Fruit fly (Drosophila melanogaster) whole organism, embryonic: ENCODE results near the gene Vps52.

Source experiments
- Abd-B ChIP-seq: fragments of 200-800 bp; sonication (Bioruptor generic); optimal IDR thresholded peaks from 2 replicates; lab custom pipeline; 2018; ENCODE audit warnings: missing biosample characterization, mild to moderate bottlenecking, missing genetic modification characterization, moderate library complexity
- B-H2 ChIP-seq: fragments of 200-800 bp; sonication (Bioruptor generic); optimal IDR thresholded peaks from 2 replicates; lab custom pipeline; 2018; ENCODE audit warnings: missing biosample characterization, mild to moderate bottlenecking, missing genetic modification characterization
- CG10366 ChIP-seq: fragments of 200-800 bp; sonication (Bioruptor generic); IDR thresholded peaks from 2 replicates; pipeline ENCODE4 v1.3.6; 2022; ENCODE audit warnings: missing biosample characterization, missing genetic modification characterization
- CG10431 ChIP-seq: fragments of 200-800 bp; sonication (Bioruptor generic); optimal IDR thresholded peaks from 3 replicates; lab custom pipeline; 2018; ENCODE audit warnings: missing biosample characterization, mild to moderate bottlenecking, missing genetic modification characterization
- CG11398 ChIP-seq: fragments of 200-800 bp; sonication (Bioruptor generic); optimal IDR thresholded peaks from 2 replicates; lab custom pipeline; 2016; ENCODE audit warnings: missing biosample characterization, missing genetic modification characterization
- CG11723 ChIP-seq: fragments of 200-800 bp; sonication (Bioruptor generic); optimal IDR thresholded peaks from 2 replicates; lab custom pipeline; 2017; ENCODE audit warnings: missing biosample characterization, mild to moderate bottlenecking, missing genetic modification characterization
- CG1233 ChIP-seq: fragments of 200-800 bp; sonication (Bioruptor generic); optimal IDR thresholded peaks from 4 replicates; lab custom pipeline; 2018; ENCODE audit warnings: missing biosample characterization, mild to moderate bottlenecking, missing genetic modification characterization
- CG12769 ChIP-seq: fragments of 200-800 bp; sonication (Bioruptor generic); optimal IDR thresholded peaks from 2 replicates; lab custom pipeline; 2019; ENCODE audit warnings: missing biosample characterization, mild to moderate bottlenecking, missing genetic modification characterization, moderate library complexity
- CG14710 ChIP-seq: fragments of 200-800 bp; sonication (Bioruptor generic); optimal IDR thresholded peaks from 3 replicates; lab custom pipeline; 2019; ENCODE audit warnings: missing biosample characterization, mild to moderate bottlenecking, missing genetic modification characterization, moderate library complexity
- CG1529 ChIP-seq: fragments of 200-800 bp; sonication (Bioruptor generic); optimal IDR thresholded peaks from 3 replicates; lab custom pipeline; 2018; ENCODE audit warnings: missing biosample characterization, missing genetic modification characterization
- CG16779 ChIP-seq: fragments of 200-800 bp; sonication (Bioruptor generic); IDR thresholded peaks from 2 replicates; pipeline ENCODE4 v1.3.6; 2022; ENCODE audit warnings: missing biosample characterization, missing genetic modification characterization
- CG17829 ChIP-seq: fragments of 200-800 bp; optimal IDR thresholded peaks from 2 replicates; lab custom pipeline; 2019; ENCODE audit warnings: missing biosample characterization, mild to moderate bottlenecking, missing genetic modification characterization, moderate library complexity
- CG2712 ChIP-seq: fragments of 200-800 bp; optimal IDR thresholded peaks from 3 replicates; lab custom pipeline; 2019; ENCODE audit warnings: missing biosample characterization, mild to moderate bottlenecking, missing genetic modification characterization, moderate library complexity
- CG2875 ChIP-seq: fragments of 200-800 bp; sonication (Bioruptor generic); optimal IDR thresholded peaks from 2 replicates; lab custom pipeline; 2017; ENCODE audit warnings: missing biosample characterization, mild to moderate bottlenecking, missing genetic modification characterization, missing genetic modification reagents
- CG33557 ChIP-seq: fragments of 200-800 bp; sonication (Bioruptor generic); optimal IDR thresholded peaks from 2 replicates; lab custom pipeline; 2019; ENCODE audit warnings: missing biosample characterization, mild to moderate bottlenecking, missing genetic modification characterization, moderate library complexity
- CG3726 ChIP-seq: fragments of 200-800 bp; sonication (Bioruptor generic); IDR thresholded peaks from 3 replicates; pipeline ENCODE4, ENCODE4 v1.3.6; 2022; ENCODE audit warnings: missing biosample characterization, missing genetic modification characterization
- CG3838 ChIP-seq: fragments of 200-800 bp; sonication (Bioruptor generic); optimal IDR thresholded peaks from 3 replicates; lab custom pipeline; 2016; ENCODE audit warnings: missing biosample characterization, missing genetic modification characterization
- CG3847 ChIP-seq: fragments of 200-800 bp; sonication (Bioruptor generic); IDR thresholded peaks from 2 replicates; pipeline ENCODE4 v1.3.6; 2022; ENCODE audit warnings: missing biosample characterization, missing genetic modification characterization
- CG4730 ChIP-seq: fragments of 200-800 bp; sonication (Bioruptor generic); IDR thresholded peaks from 2 replicates; pipeline ENCODE4 v1.3.6; 2022; ENCODE audit warnings: missing biosample characterization, missing genetic modification characterization
- CG4820 ChIP-seq: fragments of 200-800 bp; sonication (Bioruptor generic); optimal IDR thresholded peaks from 3 replicates; lab custom pipeline; 2016; ENCODE audit warnings: missing biosample characterization, missing genetic modification characterization
- CG5180 ChIP-seq: fragments of 200-800 bp; sonication (Bioruptor generic); optimal IDR thresholded peaks from 3 replicates; lab custom pipeline; 2017; ENCODE audit warnings: missing biosample characterization, missing genetic modification characterization, mild to moderate bottlenecking, moderate library complexity, missing genetic modification reagents
- CG5953 ChIP-seq: fragments of 200-800 bp; sonication (Bioruptor generic); IDR thresholded peaks from 2 replicates; pipeline ENCODE4 v1.3.6; 2022; ENCODE audit warnings: missing biosample characterization, missing genetic modification characterization
- CG6813 ChIP-seq: fragments of 200-800 bp; sonication (Bioruptor generic); optimal IDR thresholded peaks from 2 replicates; lab custom pipeline; 2017; ENCODE audit warnings: missing biosample characterization, missing genetic modification characterization, mild to moderate bottlenecking, moderate library complexity, missing genetic modification reagents
- CG9727 ChIP-seq: fragments of 200-800 bp; sonication (Bioruptor generic); optimal IDR thresholded peaks from 3 replicates; lab custom pipeline; 2017; ENCODE audit warnings: missing biosample characterization, mild to moderate bottlenecking, missing genetic modification characterization
- Ets97D ChIP-seq: fragments of 200-800 bp; sonication (Bioruptor generic); optimal IDR thresholded peaks from 3 replicates; lab custom pipeline; 2016; ENCODE audit warnings: missing biosample characterization, missing genetic modification characterization
- Gsc ChIP-seq: fragments of 200-800 bp; sonication (Bioruptor generic); IDR thresholded peaks from 2 replicates; pipeline ENCODE4 v1.3.6; 2022; ENCODE audit warnings: missing biosample characterization, missing genetic modification characterization
- H15 ChIP-seq: fragments of 200-800 bp; sonication (Bioruptor generic); IDR thresholded peaks from 3 replicates; pipeline ENCODE4 v1.3.6; 2022; ENCODE audit warnings: missing biosample characterization, missing genetic modification characterization
- Hand ChIP-seq: fragments of 200-800 bp; sonication (Bioruptor generic); optimal IDR thresholded peaks from 2 replicates; lab custom pipeline; 2017; ENCODE audit warnings: mild to moderate bottlenecking, missing biosample characterization, missing genetic modification reagents, missing genetic modification characterization
- Lpt ChIP-seq: fragments of >200 bp; optimal IDR thresholded peaks from 2 replicates; lab custom pipeline; 2018; ENCODE audit warnings: missing biosample characterization, missing genetic modification characterization
- Mes4 ChIP-seq: fragments of 200-800 bp; sonication (Bioruptor generic); optimal IDR thresholded peaks from 2 replicates; lab custom pipeline; 2016; ENCODE audit warnings: missing biosample characterization, missing genetic modification characterization
- Neu2 ChIP-seq: fragments of 200-800 bp; sonication (Bioruptor generic); optimal IDR thresholded peaks from 3 replicates; lab custom pipeline; 2016; ENCODE audit warnings: missing biosample characterization, missing genetic modification characterization, borderline replicate concordance
- Opbp ChIP-seq: fragments of 200-800 bp; sonication (Bioruptor generic); IDR thresholded peaks from 3 replicates; pipeline ENCODE4 v1.3.6; 2022; ENCODE audit warnings: missing biosample characterization, missing genetic modification characterization; ENCODE audit not compliant: partially characterized antibody
- Ptx1 ChIP-seq: fragments of 200-800 bp; sonication (Bioruptor generic); IDR thresholded peaks from 2 replicates; pipeline ENCODE4 v1.3.6; 2022; ENCODE audit warnings: missing biosample characterization, missing genetic modification characterization
- al ChIP-seq: fragments of 200-800 bp; sonication (Bioruptor generic); IDR thresholded peaks from 2 replicates; pipeline ENCODE4 v1.3.6; 2022; ENCODE audit warnings: missing biosample characterization, missing genetic modification characterization
- ash1 ChIP-seq: fragments of 200-800 bp; sonication (Bioruptor generic); optimal IDR thresholded peaks from 2 replicates; lab custom pipeline; 2018; ENCODE audit warnings: missing biosample characterization, mild to moderate bottlenecking, missing genetic modification characterization
- ci ChIP-seq: fragments of 200-800 bp; sonication (Bioruptor generic); IDR thresholded peaks from 3 replicates; pipeline ENCODE4 v1.3.6; 2022; ENCODE audit warnings: missing biosample characterization, missing genetic modification characterization
- da ChIP-seq: fragments of 200-800 bp; sonication (Bioruptor generic); optimal IDR thresholded peaks from 2 replicates; lab custom pipeline; 2016; ENCODE audit warnings: missing biosample characterization, missing genetic modification characterization
- disco-r ChIP-seq: fragments of 200-800 bp; sonication (Bioruptor generic); optimal IDR thresholded peaks from 2 replicates; lab custom pipeline; 2016; ENCODE audit warnings: missing biosample characterization, missing genetic modification characterization
- ftz-f1 ChIP-seq: fragments of 200-800 bp; sonication (Bioruptor generic); optimal IDR thresholded peaks from 2 replicates; lab custom pipeline; 2016; ENCODE audit warnings: missing biosample characterization, missing genetic modification characterization
- fu2 ChIP-seq: fragments of 200-800 bp; sonication (Bioruptor generic); optimal IDR thresholded peaks from 2 replicates; lab custom pipeline; 2016; ENCODE audit warnings: missing biosample characterization, missing genetic modification characterization
- gfzf ChIP-seq: fragments of 200-800 bp; sonication (Bioruptor generic); optimal IDR thresholded peaks from 2 replicates; lab custom pipeline; 2016; ENCODE audit warnings: missing biosample characterization, mild to moderate bottlenecking, missing genetic modification characterization, moderate library complexity
- mld ChIP-seq: fragments of 200-800 bp; sonication (Bioruptor generic); IDR thresholded peaks from 3 replicates; pipeline ENCODE4 v1.3.6; 2022; ENCODE audit warnings: missing biosample characterization, missing genetic modification characterization; ENCODE audit not compliant: partially characterized antibody
- odd ChIP-seq: fragments of 200-800 bp; sonication (Bioruptor generic); optimal IDR thresholded peaks from 2 replicates; lab custom pipeline; 2017; ENCODE audit warnings: missing biosample characterization, mild to moderate bottlenecking, missing genetic modification characterization
- pan ChIP-seq, 4 experiments: fragments of >200 bp in 3 of 4; fragments of 200-800 bp in 1 of 4; sonication (Bioruptor generic) in 1 of 4; optimal IDR thresholded peaks in 3 of 4; IDR thresholded peaks in 1 of 4; 2 replicates each; pipeline versions ENCODE4 v1.3.6 to Lab custom; 2017 to 2022; ENCODE audit warnings: missing biosample characterization in 2 of 4, missing genetic modification characterization in 2 of 4, mixed read lengths in 1 of 4
- run ChIP-seq: fragments of 200-800 bp; sonication (Bioruptor generic); optimal IDR thresholded peaks from 3 replicates; lab custom pipeline; 2018; ENCODE audit warnings: missing biosample characterization, mild to moderate bottlenecking, missing genetic modification characterization
- schlank ChIP-seq: fragments of 200-800 bp; sonication (Bioruptor generic); optimal IDR thresholded peaks from 2 replicates; lab custom pipeline; 2018; ENCODE audit warnings: missing biosample characterization, mild to moderate bottlenecking, missing genetic modification characterization
- stwl ChIP-seq: fragments of 200-800 bp; sonication (Bioruptor generic); optimal IDR thresholded peaks from 3 replicates; lab custom pipeline; 2018; ENCODE audit warnings: missing biosample characterization, mild to moderate bottlenecking, missing genetic modification characterization, moderate library complexity
- trem ChIP-seq: fragments of 200-800 bp; optimal IDR thresholded peaks from 3 replicates; lab custom pipeline; 2019; ENCODE audit warnings: missing biosample characterization, mild to moderate bottlenecking, missing genetic modification characterization, moderate library complexity
- trh ChIP-seq: fragments of 200-800 bp; sonication (Bioruptor generic); optimal IDR thresholded peaks from 2 replicates; lab custom pipeline; 2016; ENCODE audit warnings: missing biosample characterization, missing genetic modification characterization

The Vps52 gene

dm6 chr2L:5496468-5497093 lies 27.1 kb downstream of the Vps52 start (continued):
- TF ChIP-seq CG4820 (peak; percentile 51), B-H2 (GFP tag; lab: Kevin White, UChicago) (no peak), pan (optimal IDR thresholded peaks at IDR 0.05; lab: Kevin White, UChicago) (no peak), pan (GFP tag; optimal IDR thresholded peaks at IDR 0.05 in 1 of 2, IDR thresholded peaks at IDR 0.05 in 1 of 2) (no peak), gfzf (GFP tag; lab: Kevin White, UChicago) (no peak), CG2875 (GFP tag; lab: Kevin White, UChicago) (peak; percentile 61), CG14710 (tag; lab: Kevin White, UChicago) (peak; percentile 64), Opbp (GFP tag; lab: Robert Waterston, UW) (no peak), disco-r (GFP tag; lab: Kevin White, UChicago) (no peak), Mes4 (peak; percentile 35), CG3838 (GFP tag; lab: Kevin White, UChicago) (no peak), CG1529 (GFP tag; lab: Kevin White, UChicago) (peak; percentile 41), H15 (GFP tag; lab: Robert Waterston, UW) (peak; percentile 37; the same call in 1 of the 3 replicates), CG16779 (GFP tag; lab: Robert Waterston, UW) (no peak), CG5180 (GFP tag; lab: Kevin White, UChicago) (peak; percentile 23), CG4730 (GFP tag; lab: Robert Waterston, UW) (peak; percentile 46; the same call in 1 of the 2 replicates), CG12769 (peak; percentile 66), ftz-f1 (GFP tag; lab: Kevin White, UChicago) (no peak), CG3847 (peak; percentile 61), CG6813 (GFP tag; lab: Kevin White, UChicago) (peak; percentile 34), ash1 (no peak), CG10431 (GFP tag; lab: Kevin White, UChicago) (peak; percentile 36), CG11723 (GFP tag; lab: Kevin White, UChicago) (peak; percentile 11), fu2 (GFP tag; lab: Kevin White, UChicago) (peak; percentile 2), CG11398 (GFP tag; lab: Kevin White, UChicago) (no peak), trh (GFP tag; lab: Kevin White, UChicago) (no peak), mld (no peak), CG9727 (GFP tag; lab: Kevin White, UChicago) (peak; percentile 55), ci (GFP tag; lab: Robert Waterston, UW) (peak; percentile 79), CG17829 (tag; lab: Kevin White, UChicago) (peak; percentile 70), Lpt (GFP tag; lab: Kevin White, UChicago) (no peak), CG2712 (tag; lab: Kevin White, UChicago) (peak; percentile 81), stwl (tag; lab: Kevin White, UChicago) (peak; percentile 23), da (GFP tag; lab: Kevin White, UChicago) (no peak), schlank (tag; lab: Kevin White, UChicago) (no peak), CG1233 (GFP tag; lab: Kevin White, UChicago) (peak; percentile 35), odd (GFP tag; lab: Kevin White, UChicago) (peak; percentile 1), al (peak; percentile 60), CG5953 (GFP tag; lab: Robert Waterston, UW) (no peak), CG3726 (GFP tag; lab: Robert Waterston, UW) (no peak), run (tag; lab: Kevin White, UChicago) (no peak), Ets97D (GFP tag; lab: Kevin White, UChicago) (no peak), Gsc (GFP tag; lab: Robert Waterston, UW) (no peak), CG10366 (GFP tag; lab: Robert Waterston, UW) (peak; percentile 57), CG33557 (peak; percentile 69), Ptx1 (GFP tag; lab: Robert Waterston, UW) (peak; percentile 54), Abd-B (peak; percentile 45), Neu2 (no peak), trem (tag; lab: Kevin White, UChicago) (peak; percentile 59), Hand (GFP tag; lab: Kevin White, UChicago) (no peak)
